Worm (Caenorhabditis elegans): ENCODE data around the gene pgp-6.
A peak's percentile ranks its signal among the peaks of the same experiment; 100 is the strongest.

Gene pgp-6

ce11 chrX:10877138-10877743 lies at the start of gene pgp-6:
pgp-6 (minus strand) TSS chrX:10877425.
- TF ChIP-seq nhr-129 (tag; optimal IDR thresholded peaks at IDR 0.05), result peak; percentile 21
- no peak for TF ChIP-seq lin-11 (tag; optimal IDR thresholded peaks at IDR 0.05)
- TF ChIP-seq sma-9 (GFP tag; optimal IDR thresholded peaks at IDR 0.05), result no peak
- no peak for TF ChIP-seq sma-9 (tag; optimal IDR thresholded peaks at IDR 0.05)
- TF ChIP-seq fos-1 (tag; optimal IDR thresholded peaks at IDR 0.05), result peak; percentile 67
- no peak for TF ChIP-seq nhr-23 (tag; optimal IDR thresholded peaks at IDR 0.05)
- TF ChIP-seq crh-2 (tag; optimal IDR thresholded peaks at IDR 0.05), result peak; percentile 36
- no peak for TF ChIP-seq nhr-10 (tag; optimal IDR thresholded peaks at IDR 0.05)
- TF ChIP-seq elt-3 (tag; optimal IDR thresholded peaks at IDR 0.05), result no peak
- no peak for TF ChIP-seq nhr-25 (tag; optimal IDR thresholded peaks at IDR 0.05)

ce11 chrX:10924031-10924430 lies 46.8 kb upstream of the pgp-6 start:
- no peak for TF ChIP-seq nhr-25 (tag; optimal IDR thresholded peaks at IDR 0.05)
- TF ChIP-seq Y55F3AM.14 (GFP tag; optimal IDR thresholded peaks at IDR 0.05), result no peak
- TF ChIP-seq gmeb-1 (tag; optimal IDR thresholded peaks at IDR 0.05), result no peak
- TF ChIP-seq sma-9 (GFP tag; optimal IDR thresholded peaks at IDR 0.05), result no peak
- TF ChIP-seq sma-9 (tag; optimal IDR thresholded peaks at IDR 0.05), result no peak
- no peak for TF ChIP-seq nhr-21 (tag; optimal IDR thresholded peaks at IDR 0.05)
- TF ChIP-seq ama-1 (optimal IDR thresholded peaks at IDR 0.05), result no peak
- no peak for TF ChIP-seq elt-3 (tag; optimal IDR thresholded peaks at IDR 0.05)
- no peak for TF ChIP-seq lin-11 (tag; optimal IDR thresholded peaks at IDR 0.05)
- TF ChIP-seq nhr-10 (tag; optimal IDR thresholded peaks at IDR 0.05), result no peak
- TF ChIP-seq nhr-23 (tag; optimal IDR thresholded peaks at IDR 0.05), result no peak
- no peak for TF ChIP-seq alr-1 (tag; optimal IDR thresholded peaks at IDR 0.05)
- no peak for TF ChIP-seq unc-55 (GFP tag; optimal IDR thresholded peaks at IDR 0.05)
- no peak for TF ChIP-seq ceh-82 (tag; optimal IDR thresholded peaks at IDR 0.05)
- TF ChIP-seq ztf-11 (tag; optimal IDR thresholded peaks at IDR 0.05), result no peak
- TF ChIP-seq F13H6.1 (tag; optimal IDR thresholded peaks at IDR 0.05), result no peak
- no peak for TF ChIP-seq sma-3 (GFP tag; optimal IDR thresholded peaks at IDR 0.05)
- no peak for TF ChIP-seq nhr-12 (tag; optimal IDR thresholded peaks at IDR 0.05)
- TF ChIP-seq elt-1 (tag; optimal IDR thresholded peaks at IDR 0.05), result no peak
- no peak for TF ChIP-seq nhr-11 (tag; optimal IDR thresholded peaks at IDR 0.05)
- no peak for TF ChIP-seq C34F6.9 (tag; optimal IDR thresholded peaks at IDR 0.05)

ce11 chrX:10919613-10920012 lies 42.4 kb upstream of the pgp-6 start, which contains the start of gene nstp-9:
nstp-9 (minus strand) TSS chrX:10919713.
- no peak for TF ChIP-seq nhr-77 (tag; optimal IDR thresholded peaks at IDR 0.05)
- no peak for TF ChIP-seq sma-9 (GFP tag; optimal IDR thresholded peaks at IDR 0.05)
- TF ChIP-seq sma-9 (tag; optimal IDR thresholded peaks at IDR 0.05), result no peak
- TF ChIP-seq R02D3.7 (tag; optimal IDR thresholded peaks at IDR 0.05), result no peak
- no peak for TF ChIP-seq ztf-4 (tag; optimal IDR thresholded peaks at IDR 0.05)

ce11 chrX:10916194-10916593 lies 39.0 kb upstream of the pgp-6 start:
- TF ChIP-seq ceh-16 (tag; optimal IDR thresholded peaks at IDR 0.05) (no peak), gmeb-1 (tag; optimal IDR thresholded peaks at IDR 0.05) (no peak)

- TF ChIP-seq sma-3 (GFP tag; optimal IDR thresholded peaks at IDR 0.05) (peak; percentile 4), blmp-1 (tag; optimal IDR thresholded peaks at IDR 0.05; ENCODE audit: insufficient read depth) (peak; percentile 9), fos-1 (tag; optimal IDR thresholded peaks at IDR 0.05) (peak; percentile 39), ztf-4 (tag; optimal IDR thresholded peaks at IDR 0.05) (no peak), egl-27 (tag; optimal IDR thresholded peaks at IDR 0.05) (no peak)
Observed at ce11 chrX:10914421-10915277, 37.4 kb upstream of the pgp-6 start.

- no peak for TF ChIP-seq snpc-4 (tag; optimal IDR thresholded peaks at IDR 0.05)
- no peak for TF ChIP-seq unc-62 (GFP tag; optimal IDR thresholded peaks at IDR 0.05)
- TF ChIP-seq nhr-77 (tag; optimal IDR thresholded peaks at IDR 0.05), result no peak
- no peak for TF ChIP-seq sma-3 (GFP tag; optimal IDR thresholded peaks at IDR 0.05)
- no peak for TF ChIP-seq skn-1 (tag; optimal IDR thresholded peaks at IDR 0.05)
- no peak for TF ChIP-seq sma-9 (GFP tag; optimal IDR thresholded peaks at IDR 0.05)
- no peak for TF ChIP-seq sma-9 (tag; optimal IDR thresholded peaks at IDR 0.05)
- no peak for TF ChIP-seq lsy-2 (tag; optimal IDR thresholded peaks at IDR 0.05)
- TF ChIP-seq mbf-1 (tag; optimal IDR thresholded peaks at IDR 0.05), result no peak
- TF ChIP-seq mab-5 (tag; optimal IDR thresholded peaks at IDR 0.05), result no peak
- no peak for TF ChIP-seq dmd-4 (tag; optimal IDR thresholded peaks at IDR 0.05)
- no peak for TF ChIP-seq nhr-25 (tag; optimal IDR thresholded peaks at IDR 0.05)
- TF ChIP-seq mdl-1 (tag; optimal IDR thresholded peaks at IDR 0.05), result no peak
- TF ChIP-seq nhr-23 (tag; optimal IDR thresholded peaks at IDR 0.05), result no peak
- no peak for TF ChIP-seq zag-1 (tag; optimal IDR thresholded peaks at IDR 0.05)
- no peak for TF ChIP-seq ztf-4 (tag; optimal IDR thresholded peaks at IDR 0.05)
Observed at ce11 chrX:10913981-10914380, 36.8 kb upstream of the pgp-6 start, which contains the start of gene F47B10.9. F47B10.9 (minus strand) TSS chrX:10914081.
